Worm (Caenorhabditis elegans) whole organism, L1 larva: ENCODE data around the gene acs-18.

Experiments
- C34B4.2 ChIP-seq: sonication (generic microtip); optimal IDR thresholded peaks from 2 replicates; lab custom pipeline; 2017; ENCODE audit warnings: mild to moderate bottlenecking, missing genetic modification characterization, missing compliant biosample characterization
- Y116A8C.19 ChIP-seq: sonication (generic microtip); optimal IDR thresholded peaks from 2 replicates; lab custom pipeline; 2016; ENCODE audit warnings: missing compliant biosample characterization, missing genetic modification characterization, borderline replicate concordance
- aha-1 ChIP-seq: fragments of 150-350 bp; optimal IDR thresholded peaks from 2 replicates; lab custom pipeline; 2014; ENCODE audit warnings: missing biosample characterization, missing genetic modification characterization
- alr-1 ChIP-seq: fragments of 200-800 bp; sonication (Bioruptor generic); optimal IDR thresholded peaks from 2 replicates; lab custom pipeline; 2018; ENCODE audit warnings: borderline replicate concordance, mild to moderate bottlenecking, missing genetic modification characterization, missing compliant biosample characterization
- aly-2 ChIP-seq: fragments of 150-350 bp; optimal IDR thresholded peaks from 2 replicates; lab custom pipeline; 2014; ENCODE audit warnings: missing biosample characterization, missing genetic modification characterization
- ama-1 ChIP-seq: fragments of 150-350 bp; optimal IDR thresholded peaks from 2 replicates; lab custom pipeline; 2014
- ceh-63 ChIP-seq: fragments of 200-800 bp; sonication (Bioruptor generic); optimal IDR thresholded peaks from 2 replicates; lab custom pipeline; 2018; ENCODE audit warnings: mild to moderate bottlenecking, missing genetic modification characterization, missing compliant biosample characterization
- ceh-8 ChIP-seq: fragments of 200-800 bp; sonication (Bioruptor generic); optimal IDR thresholded peaks from 2 replicates; lab custom pipeline; 2018; ENCODE audit warnings: mild to moderate bottlenecking, missing genetic modification characterization, moderate library complexity, missing compliant biosample characterization
- ceh-88 ChIP-seq: fragments of 200-800 bp; sonication (Bioruptor generic); IDR thresholded peaks from 2 replicates; pipeline ENCODE4 v1.3.6; 2022; ENCODE audit warnings: missing genetic modification characterization, missing compliant biosample characterization
- ceh-90 ChIP-seq: sonication (generic microtip); optimal IDR thresholded peaks from 2 replicates; lab custom pipeline; 2016; ENCODE audit warnings: missing genetic modification characterization, missing compliant biosample characterization
- ces-1 ChIP-seq: fragments of 150-350 bp; optimal IDR thresholded peaks from 2 replicates; lab custom pipeline; 2014; ENCODE audit warnings: missing biosample characterization, missing genetic modification reagents, missing genetic modification characterization
- dsc-1 ChIP-seq: sonication (generic microtip); optimal IDR thresholded peaks from 2 replicates; lab custom pipeline; 2016; ENCODE audit warnings: mild to moderate bottlenecking, missing genetic modification characterization, missing compliant biosample characterization
- efl-1 ChIP-seq, 4 experiments: fragments of 150-350 bp; optimal IDR thresholded peaks in 3 of 4; peaks in 1 of 4; 1 replicate in 1 of 4; 2 replicates in 3 of 4; lab custom pipeline; 2014; ENCODE audit warnings: missing biosample characterization in 2 of 4, missing genetic modification characterization in 2 of 4, missing genetic modification reagents in 2 of 4
- efl-3 ChIP-seq: fragments of 200-800 bp; sonication (Bioruptor generic); optimal IDR thresholded peaks from 2 replicates; lab custom pipeline; 2018; ENCODE audit warnings: mild to moderate bottlenecking, missing genetic modification characterization, missing compliant biosample characterization
- elt-2 ChIP-seq: sonication (generic microtip); optimal IDR thresholded peaks from 2 replicates; lab custom pipeline; 2016; ENCODE audit warnings: missing genetic modification characterization, mild to moderate bottlenecking, inconsistent platforms, missing compliant biosample characterization, missing genetic modification reagents
- elt-3 ChIP-seq, 6 experiments: fragments of 150-350 bp in 1 of 6; sonication (generic microtip); optimal IDR thresholded peaks; 2 replicates each; lab custom pipeline; 2017 to 2018; ENCODE audit warnings: missing biosample characterization in 6 of 6, missing genetic modification characterization in 6 of 6, inconsistent platforms in 1 of 6
- fkh-10 ChIP-seq: sonication (generic microtip); optimal IDR thresholded peaks from 2 replicates; lab custom pipeline; 2017; ENCODE audit warnings: missing biosample characterization, missing genetic modification reagents, missing genetic modification characterization
- fkh-4 ChIP-seq: sonication (generic microtip); optimal IDR thresholded peaks from 2 replicates; lab custom pipeline; 2016; ENCODE audit warnings: missing compliant biosample characterization, missing genetic modification characterization, borderline replicate concordance
- fkh-8 ChIP-seq: sonication (generic microtip); optimal IDR thresholded peaks from 2 replicates; lab custom pipeline; 2016; ENCODE audit warnings: mild to moderate bottlenecking, missing genetic modification characterization, missing compliant biosample characterization
- fos-1 ChIP-seq: fragments of 150-350 bp; optimal IDR thresholded peaks from 2 replicates; lab custom pipeline; 2014; ENCODE audit warnings: missing biosample characterization, missing genetic modification characterization
- grh-1 ChIP-seq: fragments of 200-800 bp; sonication (Bioruptor generic); IDR thresholded peaks from 2 replicates; pipeline ENCODE4 v1.3.6; 2022; ENCODE audit warnings: missing genetic modification reagents, missing genetic modification characterization, missing compliant biosample characterization
- hlh-4 ChIP-seq: sonication (generic microtip); optimal IDR thresholded peaks from 2 replicates; lab custom pipeline; 2016; ENCODE audit warnings: mild to moderate bottlenecking, missing genetic modification characterization, missing compliant biosample characterization
- lin-13 ChIP-seq: fragments of 150-350 bp; optimal IDR thresholded peaks from 2 replicates; lab custom pipeline; 2014; ENCODE audit warnings: missing biosample characterization, missing genetic modification reagents, missing genetic modification characterization
- lin-15B ChIP-seq: fragments of 150-350 bp; sonication (generic microtip); optimal IDR thresholded peaks from 3 replicates; lab custom pipeline; 2014; ENCODE audit warnings: missing biosample characterization, missing genetic modification characterization
- lin-39 ChIP-seq: fragments of 150-350 bp; optimal IDR thresholded peaks from 2 replicates; lab custom pipeline; 2014; ENCODE audit warnings: missing biosample characterization, missing genetic modification reagents, missing genetic modification characterization
- mab-9 ChIP-seq: fragments of 200-800 bp; sonication (Bioruptor generic); IDR thresholded peaks from 2 replicates; pipeline ENCODE4 v1.3.6; 2022; ENCODE audit warnings: missing genetic modification reagents, missing genetic modification characterization, missing compliant biosample characterization
- mdl-1 ChIP-seq, 2 experiments: fragments of 150-350 bp; optimal IDR thresholded peaks; 2 replicates each; lab custom pipeline; 2014 to 2017; ENCODE audit warnings: missing biosample characterization in 2 of 2, missing genetic modification characterization in 2 of 2, inconsistent platforms in 1 of 2
- mef-2 ChIP-seq: fragments of 150-350 bp; optimal IDR thresholded peaks from 2 replicates; lab custom pipeline; 2014; ENCODE audit warnings: missing biosample characterization, missing genetic modification characterization
- nhr-20 ChIP-seq: sonication (generic microtip); optimal IDR thresholded peaks from 2 replicates; lab custom pipeline; 2016; ENCODE audit warnings: mild to moderate bottlenecking, missing genetic modification characterization, missing compliant biosample characterization
- nhr-28 ChIP-seq: fragments of 150-350 bp; optimal IDR thresholded peaks from 2 replicates; lab custom pipeline; 2014; ENCODE audit warnings: missing biosample characterization, missing genetic modification characterization
- nhr-47 ChIP-seq: sonication (generic microtip); optimal IDR thresholded peaks from 2 replicates; lab custom pipeline; 2016; ENCODE audit warnings: mild to moderate bottlenecking, missing genetic modification characterization, moderate library complexity, missing compliant biosample characterization
- nhr-77 ChIP-seq: fragments of 150-350 bp; optimal IDR thresholded peaks from 2 replicates; lab custom pipeline; 2014; ENCODE audit warnings: missing biosample characterization, missing genetic modification characterization
- nhr-84 ChIP-seq: sonication (generic microtip); optimal IDR thresholded peaks from 2 replicates; lab custom pipeline; 2017; ENCODE audit warnings: missing biosample characterization, missing genetic modification characterization
- nhr-85 ChIP-seq: sonication (generic microtip); peaks from one replicate; lab custom pipeline; 2016; ENCODE audit warnings: missing genetic modification characterization, inconsistent platforms, missing compliant biosample characterization
- pax-3 ChIP-seq: fragments of 200-800 bp; sonication (Bioruptor generic); optimal IDR thresholded peaks from 2 replicates; lab custom pipeline; 2018; ENCODE audit warnings: mild to moderate bottlenecking, missing genetic modification characterization, moderate library complexity, missing compliant biosample characterization
- snu-23 ChIP-seq: sonication (generic microtip); optimal IDR thresholded peaks from 2 replicates; lab custom pipeline; 2016; ENCODE audit warnings: missing genetic modification characterization, missing compliant biosample characterization
- sox-4 ChIP-seq: sonication (generic microtip); optimal IDR thresholded peaks from 2 replicates; lab custom pipeline; 2016; ENCODE audit warnings: missing genetic modification characterization, missing compliant biosample characterization
- sup-37 ChIP-seq: fragments of 200-800 bp; sonication (Bioruptor generic); optimal IDR thresholded peaks from 2 replicates; lab custom pipeline; 2018; ENCODE audit warnings: mild to moderate bottlenecking, missing genetic modification characterization, missing compliant biosample characterization
- swsn-7 ChIP-seq: sonication (generic microtip); optimal IDR thresholded peaks from 2 replicates; lab custom pipeline; 2016; ENCODE audit warnings: missing genetic modification characterization, missing compliant biosample characterization
- tbx-2 ChIP-seq: sonication (generic microtip); optimal IDR thresholded peaks from 2 replicates; lab custom pipeline; 2016; ENCODE audit warnings: missing genetic modification characterization, missing compliant biosample characterization
- unc-130 ChIP-seq: fragments of 150-350 bp; optimal IDR thresholded peaks from 2 replicates; lab custom pipeline; 2017; ENCODE audit warnings: missing biosample characterization, missing genetic modification characterization, inconsistent platforms
- unc-86 ChIP-seq: sonication (generic microtip); optimal IDR thresholded peaks from 2 replicates; lab custom pipeline; 2016; ENCODE audit warnings: missing genetic modification characterization, missing compliant biosample characterization
- zag-1 ChIP-seq: fragments of 150-350 bp; optimal IDR thresholded peaks from 2 replicates; lab custom pipeline; 2014; ENCODE audit warnings: missing biosample characterization, missing genetic modification characterization
- ztf-4 ChIP-seq: fragments of 150-350 bp; optimal IDR thresholded peaks from 2 replicates; lab custom pipeline; 2014; ENCODE audit warnings: missing biosample characterization, missing genetic modification characterization

The acs-18 gene

DNA sequence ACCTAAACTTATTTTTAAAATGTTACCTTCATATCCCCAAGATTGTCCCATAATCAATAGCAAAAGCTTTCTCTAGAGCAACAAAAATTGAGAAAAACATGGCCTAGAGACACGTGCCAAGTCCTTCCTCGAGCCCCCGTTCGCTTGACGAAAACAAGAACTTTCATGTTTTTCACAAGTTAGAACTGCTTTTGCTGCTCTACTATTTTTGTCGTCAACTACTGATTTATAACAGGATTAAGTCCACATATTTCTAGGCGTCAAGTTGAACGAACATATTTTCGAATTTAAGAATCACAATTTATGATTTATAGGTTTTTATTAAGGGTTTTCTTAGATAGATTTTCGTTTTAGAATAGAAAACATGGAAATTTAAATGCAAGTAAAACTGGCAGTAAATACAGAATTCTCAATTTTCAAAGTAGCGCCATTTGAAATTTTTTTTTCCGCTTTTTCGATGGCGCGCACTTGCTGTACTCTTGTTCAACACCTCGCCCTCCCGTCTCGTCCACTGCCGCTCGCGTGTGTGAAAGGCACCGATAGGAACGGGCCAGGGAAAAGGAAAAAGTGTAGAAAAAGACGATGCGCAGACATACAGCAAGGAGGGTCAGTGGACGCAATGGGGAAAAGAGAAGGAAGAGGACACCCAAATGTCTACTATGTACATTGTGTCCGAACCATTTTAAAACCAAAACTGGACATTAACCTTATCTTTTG is 29.1 kb downstream of the acs-18 start, which contains the start of gene rad-51 (continued):
- TF ChIP-seq lin-39 (tag; lab: Kevin White, UChicago), result no peak
- TF ChIP-seq fkh-10 (GFP tag; lab: Kevin White, UChicago), result peak; percentile 2
- no peak for TF ChIP-seq ztf-4 (tag; lab: Kevin White, UChicago)
- no peak for TF ChIP-seq alr-1 (tag; lab: Kevin White, UChicago)
- TF ChIP-seq lin-15B (tag; lab: Kevin White, UChicago), result peak; percentile 69
- TF ChIP-seq snu-23, result peak; percentile 72
- TF ChIP-seq efl-1 (optimal IDR thresholded peaks at IDR 0.05; lab: Kevin White, UChicago), result peak; percentile 57 to 89
- peak; percentile 86 to 98 for TF ChIP-seq efl-1 (GFP tag; optimal IDR thresholded peaks at IDR 0.05 in 1 of 2; lab: Kevin White, UChicago)
- peak; percentile 16 for TF ChIP-seq ceh-8 (GFP tag; lab: Kevin White, UChicago)
- TF ChIP-seq hlh-4 (tag; lab: Kevin White, UChicago), result no peak
- peak; percentile 1 for TF ChIP-seq nhr-85 (tag; lab: Kevin White, UChicago)
- no peak for TF ChIP-seq unc-130
- peak; percentile 64 for TF ChIP-seq nhr-20 (tag; lab: Kevin White, UChicago)
- TF ChIP-seq mab-9, result no peak
- TF ChIP-seq sox-4 (tag; lab: Kevin White, UChicago), result no peak
- TF ChIP-seq ceh-63 (GFP tag; lab: Kevin White, UChicago), result no peak
- no peak for TF ChIP-seq efl-3
- TF ChIP-seq aly-2 (tag; lab: Kevin White, UChicago), result no peak
- TF ChIP-seq nhr-47 (tag; lab: Kevin White, UChicago), result no peak
- no peak for TF ChIP-seq tbx-2 (tag; lab: Kevin White, UChicago)
- no peak for TF ChIP-seq ceh-88 (GFP tag; lab: Robert Waterston, UW)
- no peak for TF ChIP-seq nhr-84 (tag; lab: Kevin White, UChicago)
- peak; percentile 10 for TF ChIP-seq lin-13
- no peak for TF ChIP-seq Y116A8C.19 (tag; lab: Kevin White, UChicago)
- peak in 1 of 6 experiments; percentile 6 for TF ChIP-seq elt-3 (tag; optimal IDR thresholded peaks at IDR 0.05; lab: Kevin White, UChicago)
- TF ChIP-seq unc-86, result peak; percentile 32
- TF ChIP-seq nhr-28 (tag; lab: Kevin White, UChicago), result no peak
- TF ChIP-seq mef-2 (tag; lab: Kevin White, UChicago), result no peak
- TF ChIP-seq fkh-8 (tag; lab: Kevin White, UChicago), result peak; percentile 51
- no peak for TF ChIP-seq pax-3 (tag; lab: Kevin White, UChicago)
- TF ChIP-seq aha-1 (tag; lab: Kevin White, UChicago), result no peak
- TF ChIP-seq mdl-1 (tag; optimal IDR thresholded peaks at IDR 0.05; lab: Kevin White, UChicago), result peak in 1 of 2 experiments; percentile 76
- no peak for TF ChIP-seq ces-1 (GFP tag; lab: Kevin White, UChicago)
- no peak for TF ChIP-seq fkh-4 (tag; lab: Kevin White, UChicago)
- TF ChIP-seq fos-1 (tag; lab: Kevin White, UChicago), result no peak
- no peak for TF ChIP-seq dsc-1 (tag; lab: Kevin White, UChicago)
- no peak for TF ChIP-seq sup-37

DNA sequence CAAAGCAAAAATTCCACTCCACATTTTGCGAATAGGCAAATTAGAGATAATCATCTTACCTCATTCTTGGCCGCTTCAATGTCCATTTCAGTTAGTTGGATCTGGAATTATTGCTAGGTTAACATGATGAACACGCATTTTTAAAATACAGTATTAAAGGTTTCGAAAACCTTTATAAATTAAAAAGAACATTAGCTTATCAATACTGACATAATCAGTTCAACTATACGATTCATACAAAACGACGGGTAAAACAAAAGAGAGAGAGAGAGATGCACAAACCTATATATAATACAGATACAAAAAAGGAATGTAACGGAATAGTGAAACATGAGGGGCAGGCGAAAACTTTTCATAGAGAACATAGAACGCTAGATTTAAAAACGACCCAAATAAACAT is 32.0 kb downstream of the acs-18 start, which contains the start of gene thk-1:
thk-1 (minus strand) TSS at position 101 of the 400 bp plus-strand sequence.
- TF ChIP-seq ceh-90, result no peak
- TF ChIP-seq Y116A8C.19 (tag; lab: Kevin White, UChicago), result no peak
- no peak for TF ChIP-seq C34B4.2 (tag; lab: Kevin White, UChicago)
- TF ChIP-seq zag-1 (tag; lab: Kevin White, UChicago), result no peak
- TF ChIP-seq nhr-85 (tag; lab: Kevin White, UChicago), result no peak
- no peak for TF ChIP-seq nhr-77 (tag; lab: Kevin White, UChicago)
- TF ChIP-seq ama-1 (lab: Kevin White, UChicago), result no peak
- no peak for TF ChIP-seq aha-1 (tag; lab: Kevin White, UChicago)
- TF ChIP-seq elt-3 (tag; optimal IDR thresholded peaks at IDR 0.05; lab: Kevin White, UChicago), result no peak
- no peak for TF ChIP-seq mef-2 (tag; lab: Kevin White, UChicago)
- no peak for TF ChIP-seq ztf-4 (tag; lab: Kevin White, UChicago)
- no peak for TF ChIP-seq mab-9
- TF ChIP-seq nhr-47 (tag; lab: Kevin White, UChicago), result no peak
- TF ChIP-seq alr-1 (tag; lab: Kevin White, UChicago), result no peak
- no peak for TF ChIP-seq grh-1 (GFP tag; lab: Robert Waterston, UW)
- no peak for TF ChIP-seq lin-15B (tag; lab: Kevin White, UChicago)
- no peak for TF ChIP-seq swsn-7 (tag; lab: Kevin White, UChicago)
- TF ChIP-seq elt-2 (tag; lab: Kevin White, UChicago), result no peak
- TF ChIP-seq, all 84 proteins: peak for 0
